Worm (Caenorhabditis elegans) whole organism, L4 larva: ENCODE measurements around the gene tba-8.

ENCODE experiments used
- F10B5.3 ChIP-seq: sonication (generic microtip); optimal IDR thresholded peaks from 2 replicates; lab custom pipeline; 2016; ENCODE audit warnings: mild to moderate bottlenecking, missing genetic modification characterization, missing compliant biosample characterization
- daf-12 ChIP-seq: fragments of 150-350 bp; optimal IDR thresholded peaks from 2 replicates; lab custom pipeline; 2014; ENCODE audit warnings: missing biosample characterization, missing genetic modification reagents, missing genetic modification characterization
- dmd-9 ChIP-seq: fragments of 200-800 bp; sonication (Bioruptor generic); IDR thresholded peaks from 2 replicates; pipeline ENCODE4 v1.3.6; 2022; ENCODE audit warnings: missing genetic modification reagents, missing genetic modification characterization, missing compliant biosample characterization
- mdl-1 ChIP-seq, 2 experiments: fragments of 150-350 bp in 1 of 2; sonication (generic microtip) in 1 of 2; optimal IDR thresholded peaks; 2 replicates each; lab custom pipeline; 2014 to 2017; ENCODE audit warnings: missing biosample characterization in 2 of 2, missing genetic modification characterization in 2 of 2
- mep-1 ChIP-seq: fragments of 150-350 bp; sonication (generic microtip); optimal IDR thresholded peaks from 3 replicates; lab custom pipeline; 2014; ENCODE audit warnings: missing biosample characterization, missing genetic modification characterization
- unc-62 ChIP-seq, 3 experiments: fragments of 150-350 bp in 1 of 3; sonication (generic microtip); optimal IDR thresholded peaks in 2 of 3; peaks in 1 of 3; 1 replicate in 1 of 3; 2 replicates in 2 of 3; lab custom pipeline; 2014 to 2017; ENCODE audit warnings: missing biosample characterization in 3 of 3, missing genetic modification characterization in 3 of 3, missing genetic modification reagents in 3 of 3, missing genotype in 1 of 3
- ztf-11 ChIP-seq: fragments of 150-350 bp; optimal IDR thresholded peaks from 2 replicates; lab custom pipeline; 2014; ENCODE audit warnings: missing biosample characterization, missing genetic modification characterization

DNA sequence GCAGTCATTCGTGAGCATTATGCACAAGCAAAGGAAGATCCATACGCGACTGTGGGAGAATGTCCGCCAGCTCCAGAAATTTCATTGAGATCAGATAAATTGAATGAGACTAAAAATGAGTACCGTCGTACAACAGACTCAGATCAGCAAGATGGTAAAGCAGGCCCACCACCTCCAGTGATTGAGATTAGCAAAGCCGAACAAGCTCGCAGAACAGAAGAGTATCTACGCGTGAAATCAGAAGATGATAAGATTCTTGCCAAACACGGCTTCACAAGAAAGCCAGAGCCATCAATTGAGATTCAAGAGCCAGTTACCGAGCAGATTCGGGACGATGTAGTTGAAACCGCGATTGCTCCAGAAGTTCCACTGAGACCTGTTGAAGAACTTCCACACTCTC is 40.2 kb downstream of the tba-8 start:
- no peak for TF ChIP-seq ztf-11 (tag; lab: Kevin White, UChicago)
- TF ChIP-seq unc-62 (GFP tag; optimal IDR thresholded peaks at IDR 0.05 in 1 of 2; lab: Kevin White, UChicago), result no peak
- no peak for TF ChIP-seq unc-62 (tag; optimal IDR thresholded peaks at IDR 0.05; lab: Kevin White, UChicago)
- no peak for TF ChIP-seq F10B5.3
- no peak for TF ChIP-seq dmd-9 (GFP tag; lab: Robert Waterston, UW)
- TF ChIP-seq daf-12 (tag; lab: Kevin White, UChicago), result no peak
- no peak for TF ChIP-seq mdl-1 (tag; optimal IDR thresholded peaks at IDR 0.05; lab: Kevin White, UChicago)
- no peak for TF ChIP-seq mep-1 (tag; lab: Kevin White, UChicago)
